Fruit fly (Drosophila melanogaster) whole organism, prepupa: ENCODE measurements around the gene CG34043.

Source experiments
- Blimp-1 ChIP-seq: fragments of 200-800 bp; sonication (Bioruptor generic); optimal IDR thresholded peaks from 3 replicates; lab custom pipeline; 2017; ENCODE audit warnings: missing biosample characterization, missing genetic modification characterization, mild to moderate bottlenecking, moderate library complexity, missing genetic modification reagents
- CG3032 ChIP-seq: fragments of 200-800 bp; optimal IDR thresholded peaks from 2 replicates; lab custom pipeline; 2019; ENCODE audit warnings: missing biosample characterization, mild to moderate bottlenecking, missing genetic modification characterization, moderate library complexity
- CG6276 ChIP-seq: fragments of 200-800 bp; sonication (Bioruptor generic); optimal IDR thresholded peaks from 2 replicates; lab custom pipeline; 2017; ENCODE audit warnings: missing biosample characterization, mild to moderate bottlenecking, missing genetic modification characterization

DNA sequence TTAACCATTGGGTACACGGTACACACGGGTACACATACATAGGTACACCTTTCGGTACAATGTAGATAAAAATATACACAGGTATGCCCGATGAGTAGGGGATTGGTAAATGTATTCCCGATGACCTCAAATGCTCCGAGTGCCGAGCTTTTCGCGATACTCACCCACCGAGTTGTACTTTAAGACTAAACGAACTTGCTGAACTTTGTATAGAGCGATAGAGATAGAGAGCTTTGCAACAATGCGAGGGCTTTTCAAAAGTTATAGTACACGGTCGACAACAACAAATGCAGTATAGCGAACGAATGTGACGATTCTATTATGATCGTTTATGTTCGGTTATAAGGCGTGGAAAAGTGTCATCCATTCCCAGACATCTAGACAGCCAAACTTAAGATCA lies 40.9 kb upstream of the CG34043 start:
- TF ChIP-seq Blimp-1 (no peak), CG6276 (GFP tag; lab: Kevin White, UChicago) (no peak), CG3032 (tag; lab: Kevin White, UChicago) (no peak)
